Worm (Caenorhabditis elegans) whole organism, young adult: Measurements from ENCODE around the gene ugt-60.

ENCODE experiments used
- B0261.1 ChIP-seq: sonication (generic microtip); optimal IDR thresholded peaks from 2 replicates; lab custom pipeline; 2016; ENCODE audit warnings: mild to moderate bottlenecking, missing genetic modification characterization, moderate library complexity, missing compliant biosample characterization
- B0336.3 ChIP-seq: fragments of 200-800 bp; sonication (Bioruptor generic); IDR thresholded peaks from 2 replicates; pipeline ENCODE4 v1.3.6; 2022; ENCODE audit warnings: missing genetic modification characterization, missing compliant biosample characterization
- F22D6.2 ChIP-seq: sonication (generic microtip); optimal IDR thresholded peaks from 2 replicates; lab custom pipeline; 2016; ENCODE audit warnings: mild to moderate bottlenecking, missing genetic modification characterization, missing compliant biosample characterization
- F23B12.7 ChIP-seq: sonication (generic microtip); optimal IDR thresholded peaks from 2 replicates; lab custom pipeline; 2017; ENCODE audit warnings: missing genetic modification characterization, mild to moderate bottlenecking, missing compliant biosample characterization, antibody characterized with exemption, moderate library complexity; ENCODE audit not compliant: insufficient read depth
- F33H1.4 ChIP-seq: fragments of 200-800 bp; sonication (Bioruptor generic); IDR thresholded peaks from 2 replicates; pipeline ENCODE4 v1.3.6; 2022; ENCODE audit warnings: missing genetic modification reagents, missing genetic modification characterization, missing compliant biosample characterization
- F57A8.1 ChIP-seq: fragments of 200-800 bp; sonication (Bioruptor generic); optimal IDR thresholded peaks from 2 replicates; lab custom pipeline; 2018; ENCODE audit warnings: mild to moderate bottlenecking, missing genetic modification characterization, moderate library complexity, missing compliant biosample characterization
- F57C9.4 ChIP-seq: sonication (generic microtip); optimal IDR thresholded peaks from 2 replicates; lab custom pipeline; 2017; ENCODE audit warnings: mild to moderate bottlenecking, missing genetic modification characterization, missing compliant biosample characterization
- K11D2.4 ChIP-seq: fragments of 200-800 bp; sonication (Bioruptor generic); IDR thresholded peaks from 2 replicates; pipeline ENCODE4 v1.3.6; 2022; ENCODE audit warnings: missing genetic modification reagents, missing genetic modification characterization, missing compliant biosample characterization
- T07F8.4 ChIP-seq: sonication (generic microtip); optimal IDR thresholded peaks from 2 replicates; lab custom pipeline; 2016; ENCODE audit warnings: mild to moderate bottlenecking, missing genetic modification characterization, moderate library complexity, missing compliant biosample characterization
- Y53F4B.3 ChIP-seq: fragments of 200-800 bp; sonication (Bioruptor generic); IDR thresholded peaks from 2 replicates; pipeline ENCODE4 v1.3.6; 2022; ENCODE audit warnings: missing genetic modification reagents, missing genetic modification characterization, missing compliant biosample characterization
- Y79H2A.3 ChIP-seq: fragments of 200-800 bp; sonication (Bioruptor generic); conservative IDR thresholded peaks from 2 replicates; pipeline ENCODE4 v1.3.6; 2022; ENCODE audit warnings: missing genetic modification reagents, missing genetic modification characterization, missing compliant biosample characterization
- Y95B8A.8 ChIP-seq: fragments of 200-800 bp; sonication (Bioruptor generic); IDR thresholded peaks from 2 replicates; pipeline ENCODE4 v1.3.6; 2022; ENCODE audit warnings: missing genetic modification reagents, missing genetic modification characterization, missing compliant biosample characterization
- ZK185.1 ChIP-seq: sonication (generic microtip); optimal IDR thresholded peaks from 2 replicates; lab custom pipeline; 2016; ENCODE audit warnings: mild to moderate bottlenecking, missing genetic modification characterization, missing compliant biosample characterization; ENCODE audit not compliant: poor library complexity, severe bottlenecking
- ama-1 ChIP-seq, 3 experiments: fragments of 150-350 bp in 1 of 3; sonication (generic microtip) in 2 of 3; optimal IDR thresholded peaks; 2 replicates each; lab custom pipeline; 2014 to 2018; ENCODE audit warnings: missing biosample characterization in 2 of 3, missing genetic modification characterization in 2 of 3, missing genetic modification reagents in 2 of 3
- attf-5 ChIP-seq: fragments of 200-800 bp; sonication (Bioruptor generic); optimal IDR thresholded peaks from 2 replicates; lab custom pipeline; 2018; ENCODE audit warnings: mild to moderate bottlenecking, missing genetic modification characterization, missing compliant biosample characterization
- cebp-1 ChIP-seq, 2 experiments: fragments of 200-800 bp in 1 of 2; sonication (Bioruptor generic) in 1 of 2; sonication (generic microtip) in 1 of 2; IDR thresholded peaks in 1 of 2; optimal IDR thresholded peaks in 1 of 2; 2 replicates each; pipeline versions ENCODE4 v1.3.6 to Lab custom; 2017 to 2022; ENCODE audit warnings: missing compliant biosample characterization in 2 of 2, missing genetic modification characterization in 2 of 2, mild to moderate bottlenecking in 1 of 2, missing genetic modification reagents in 1 of 2, moderate library complexity in 1 of 2
- ceh-100 ChIP-seq: fragments of 200-800 bp; sonication (Bioruptor generic); IDR thresholded peaks from 2 replicates; pipeline ENCODE4 v1.3.6; 2022; ENCODE audit warnings: missing genetic modification reagents, missing genetic modification characterization, missing compliant biosample characterization
- die-1 ChIP-seq: sonication (generic microtip); optimal IDR thresholded peaks from 2 replicates; lab custom pipeline; 2016; ENCODE audit warnings: missing genotype, mild to moderate bottlenecking, missing genetic modification characterization, missing compliant biosample characterization
- egl-18 ChIP-seq: fragments of 200-800 bp; sonication (Bioruptor generic); IDR thresholded peaks from 2 replicates; pipeline ENCODE4 v1.3.6; 2022; ENCODE audit warnings: missing genetic modification reagents, missing genetic modification characterization, missing compliant biosample characterization
- egl-44 ChIP-seq: fragments of 200-800 bp; sonication (Bioruptor generic); IDR thresholded peaks from 2 replicates; pipeline ENCODE4 v1.3.6; 2022; ENCODE audit warnings: missing genetic modification reagents, missing genetic modification characterization, missing compliant biosample characterization
- egrh-3 ChIP-seq: fragments of 200-800 bp; sonication (Bioruptor generic); IDR thresholded peaks from 2 replicates; pipeline ENCODE4 v1.3.6; 2022; ENCODE audit warnings: missing genetic modification reagents, missing genetic modification characterization, missing compliant biosample characterization
- gei-17 ChIP-seq: fragments of 200-800 bp; sonication (Bioruptor generic); optimal IDR thresholded peaks from 2 replicates; lab custom pipeline; 2018; ENCODE audit warnings: mild to moderate bottlenecking, missing genetic modification characterization, missing compliant biosample characterization
- him-1 ChIP-seq: sonication (generic microtip); optimal IDR thresholded peaks from 2 replicates; lab custom pipeline; 2016; ENCODE audit warnings: missing genotype, missing genetic modification reagents, missing genetic modification characterization, missing compliant biosample characterization
- hlh-26 ChIP-seq: fragments of 200-800 bp; sonication (Bioruptor generic); conservative IDR thresholded peaks from 2 replicates; pipeline ENCODE4 v1.3.6; 2022; ENCODE audit warnings: missing genetic modification reagents, missing genetic modification characterization, missing compliant biosample characterization
- hrde-1 ChIP-seq: sonication (generic microtip); optimal IDR thresholded peaks from 2 replicates; lab custom pipeline; 2016; ENCODE audit warnings: missing genetic modification characterization, mild to moderate bottlenecking, missing compliant biosample characterization, moderate library complexity, missing genotype, missing genetic modification reagents, borderline replicate concordance
- hsf-1 ChIP-seq: fragments of 200-800 bp; sonication (Bioruptor generic); IDR thresholded peaks from 2 replicates; pipeline ENCODE4 v1.3.6; 2022; ENCODE audit warnings: missing genetic modification reagents, missing genetic modification characterization, missing compliant biosample characterization
- lin-26 ChIP-seq: fragments of 200-800 bp; sonication (Bioruptor generic); IDR thresholded peaks from 2 replicates; pipeline ENCODE4 v1.3.6; 2022; ENCODE audit warnings: missing genetic modification reagents, missing genetic modification characterization, missing compliant biosample characterization
- lin-35 ChIP-seq, 3 experiments: fragments of 150-350 bp in 2 of 3; sonication (generic microtip) in 1 of 3; optimal IDR thresholded peaks; 2 replicates each; lab custom pipeline; 2014 to 2018; ENCODE audit warnings: missing biosample characterization in 3 of 3, missing genetic modification characterization in 3 of 3, missing genetic modification reagents in 3 of 3
- lin-54 ChIP-seq: fragments of 200-800 bp; sonication (Bioruptor generic); optimal IDR thresholded peaks from 2 replicates; lab custom pipeline; 2018; ENCODE audit warnings: mild to moderate bottlenecking, missing genetic modification characterization, missing compliant biosample characterization
- lir-1 ChIP-seq: fragments of 200-800 bp; sonication (Bioruptor generic); conservative IDR thresholded peaks from 2 replicates; pipeline ENCODE4 v1.3.6; 2022; ENCODE audit warnings: missing genetic modification reagents, missing genetic modification characterization, missing compliant biosample characterization
- mcd-1 ChIP-seq: fragments of 200-800 bp; sonication (Bioruptor generic); IDR thresholded peaks from 2 replicates; pipeline ENCODE4 v1.3.6; 2022; ENCODE audit warnings: missing genetic modification reagents, missing genetic modification characterization, missing compliant biosample characterization
- mel-28 ChIP-seq: sonication (generic microtip); optimal IDR thresholded peaks from 2 replicates; lab custom pipeline; 2016; ENCODE audit warnings: borderline replicate concordance, mild to moderate bottlenecking, missing genetic modification characterization, missing compliant biosample characterization
- mes-4 ChIP-seq: sonication (generic microtip); optimal IDR thresholded peaks from 2 replicates; lab custom pipeline; 2016; ENCODE audit warnings: missing genotype, missing genetic modification characterization, missing compliant biosample characterization
- mxl-1 ChIP-seq: sonication (generic microtip); optimal IDR thresholded peaks from 2 replicates; lab custom pipeline; 2016; ENCODE audit warnings: missing genetic modification characterization, missing compliant biosample characterization
- nhr-179 ChIP-seq: sonication (generic microtip); optimal IDR thresholded peaks from 2 replicates; lab custom pipeline; 2016; ENCODE audit warnings: mild to moderate bottlenecking, missing genetic modification characterization, missing compliant biosample characterization
- pbrm-1 ChIP-seq: fragments of 200-800 bp; sonication (Bioruptor generic); IDR thresholded peaks from 2 replicates; pipeline ENCODE4 v1.3.6; 2022; ENCODE audit warnings: missing genetic modification reagents, missing genetic modification characterization, missing compliant biosample characterization
- rcor-1 ChIP-seq: fragments of 200-800 bp; sonication (Bioruptor generic); IDR thresholded peaks from 2 replicates; pipeline ENCODE4 v1.3.6; 2022; ENCODE audit warnings: missing genetic modification reagents, missing genetic modification characterization, missing compliant biosample characterization
- snpc-4 ChIP-seq, 5 experiments: fragments of 150-350 bp in 1 of 5; sonication (generic microtip) in 4 of 5; optimal IDR thresholded peaks; 2 replicates each; lab custom pipeline; 2014 to 2018; ENCODE audit warnings: missing genetic modification characterization in 5 of 5, missing biosample characterization in 3 of 5, antibody characterized with exemption in 2 of 5, mild to moderate bottlenecking in 2 of 5, missing compliant biosample characterization in 2 of 5, missing genotype in 2 of 5, moderate library complexity in 2 of 5, missing genetic modification reagents in 1 of 5
- tbp1 ChIP-seq: fragments of 200-800 bp; sonication (Bioruptor generic); optimal IDR thresholded peaks from 2 replicates; lab custom pipeline; 2018; ENCODE audit warnings: mild to moderate bottlenecking, missing genetic modification characterization, missing compliant biosample characterization
- tbx-9 ChIP-seq: sonication (generic microtip); optimal IDR thresholded peaks from 2 replicates; lab custom pipeline; 2016; ENCODE audit warnings: borderline replicate concordance, missing genetic modification characterization, inconsistent platforms, missing compliant biosample characterization
- xnd-1 ChIP-seq: sonication (generic microtip); optimal IDR thresholded peaks from 2 replicates; lab custom pipeline; 2016; ENCODE audit warnings: missing genotype, missing genetic modification reagents, missing genetic modification characterization, missing compliant biosample characterization
- zfh-2 ChIP-seq: fragments of 200-800 bp; sonication (Bioruptor generic); conservative IDR thresholded peaks from 2 replicates; pipeline ENCODE4 v1.3.6; 2022; ENCODE audit warnings: missing genetic modification reagents, missing genetic modification characterization, missing compliant biosample characterization
- zim-3 ChIP-seq: sonication (generic microtip); optimal IDR thresholded peaks from 2 replicates; lab custom pipeline; 2017; ENCODE audit warnings: mild to moderate bottlenecking, missing genetic modification characterization, moderate library complexity, missing compliant biosample characterization
- ztf-28 ChIP-seq: fragments of 200-800 bp; sonication (Bioruptor generic); IDR thresholded peaks from 2 replicates; pipeline ENCODE4 v1.3.6; 2022; ENCODE audit warnings: missing genetic modification reagents, missing genetic modification characterization, missing compliant biosample characterization

The ugt-60 gene

DNA sequence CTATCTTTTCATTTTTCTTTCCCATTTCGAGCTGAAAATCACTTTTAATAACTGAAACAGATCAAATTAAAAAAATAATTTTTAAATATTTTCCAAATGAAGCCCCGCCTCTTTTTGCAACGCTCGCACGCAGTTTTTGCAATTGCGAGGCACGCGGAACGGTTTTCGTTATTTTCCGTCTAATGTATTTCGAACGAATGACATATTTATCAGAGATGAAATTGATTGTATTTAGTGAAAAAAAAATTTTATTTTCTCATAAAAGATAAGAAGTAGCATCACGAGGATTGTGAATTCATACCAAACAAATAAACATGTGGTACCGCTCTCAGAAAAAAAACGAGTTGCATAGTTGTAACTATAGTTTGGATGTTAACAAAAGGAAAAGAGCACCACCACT, 49.0 kb downstream of the ugt-60 start, which contains the start of gene rpac-19 (continued):
- TF ChIP-seq die-1 (peak; percentile 28), B0336.3 (GFP tag; lab: Robert Waterston, UW) (peak; percentile 76), mel-28 (peak; percentile 30), F57A8.1 (no peak), F22D6.2 (tag; lab: Kevin White, UChicago) (peak; percentile 38), egrh-3 (GFP tag; lab: Robert Waterston, UW) (no peak), egl-18 (no peak), gei-17 (GFP tag; lab: Kevin White, UChicago) (peak; percentile 37), xnd-1 (tag; lab: Kevin White, UChicago) (peak; percentile 58), tbx-9 (tag; lab: Kevin White, UChicago) (no peak), snpc-4 (GFP tag; optimal IDR thresholded peaks at IDR 0.05; lab: Kevin White, UChicago) (no peak), snpc-4 (tag; optimal IDR thresholded peaks at IDR 0.05; lab: Kevin White, UChicago) (peak in 3 of 4 experiments; percentile 55 to 76 (median 58)), lir-1 (GFP tag; lab: Robert Waterston, UW) (no peak), F33H1.4 (GFP tag; lab: Robert Waterston, UW) (peak; percentile 66), ama-1 (optimal IDR thresholded peaks at IDR 0.05; lab: Kevin White, UChicago) (peak; percentile 74), ama-1 (GFP tag; optimal IDR thresholded peaks at IDR 0.05; lab: Kevin White, UChicago) (peak in 1 of 2 experiments; percentile 77), ztf-28 (GFP tag; lab: Robert Waterston, UW) (no peak), zfh-2 (GFP tag; lab: Robert Waterston, UW) (no peak), zim-3 (tag; lab: Kevin White, UChicago) (peak; percentile 42), egl-44 (GFP tag; lab: Robert Waterston, UW) (peak; percentile 83), hrde-1 (tag; lab: Kevin White, UChicago) (peak; percentile 79), attf-5 (peak; percentile 79), nhr-179 (no peak), B0261.1 (tag; lab: Kevin White, UChicago) (no peak), lin-54 (GFP tag; lab: Kevin White, UChicago) (peak; percentile 80), rcor-1 (peak; percentile 53; the same call in 1 of the 2 replicates), F23B12.7 (tag; lab: Kevin White, UChicago) (peak; percentile 53), tbp1 (peak; percentile 65), Y53F4B.3 (GFP tag; lab: Robert Waterston, UW) (no peak), mxl-1 (tag; lab: Kevin White, UChicago) (peak; percentile 31), hlh-26 (GFP tag; lab: Robert Waterston, UW) (no peak), F57C9.4 (tag; lab: Kevin White, UChicago) (peak; percentile 2), Y79H2A.3 (GFP tag; lab: Robert Waterston, UW) (no peak; the same call in 1 of the 2 replicates), T07F8.4 (tag; lab: Kevin White, UChicago) (peak; percentile 30), mes-4 (peak; percentile 53)

DNA sequence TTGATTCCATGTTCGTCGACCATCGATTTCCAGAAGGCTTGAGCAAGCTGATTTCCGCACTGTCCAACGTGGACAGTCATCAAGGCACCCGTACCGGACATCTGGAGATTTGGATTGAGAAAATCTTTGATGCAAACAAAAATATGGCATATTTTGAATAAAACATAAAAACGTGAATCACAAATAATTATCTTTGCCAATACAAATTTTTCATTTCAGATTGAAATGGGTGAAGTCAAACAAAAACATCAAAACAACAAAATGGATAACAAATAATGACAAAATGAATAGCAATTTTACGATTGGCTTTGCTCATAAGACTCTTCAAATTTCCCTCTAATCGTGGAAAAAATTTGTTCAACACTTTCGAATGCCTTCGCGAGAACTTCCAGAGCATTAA, 49.8 kb downstream of the ugt-60 start, which contains the start of gene tbg-1:
tbg-1 (minus strand) TSS at position 101 of the 400 bp plus-strand sequence.
- TF ChIP-seq ceh-100 (GFP tag; lab: Robert Waterston, UW), result no peak

DNA sequence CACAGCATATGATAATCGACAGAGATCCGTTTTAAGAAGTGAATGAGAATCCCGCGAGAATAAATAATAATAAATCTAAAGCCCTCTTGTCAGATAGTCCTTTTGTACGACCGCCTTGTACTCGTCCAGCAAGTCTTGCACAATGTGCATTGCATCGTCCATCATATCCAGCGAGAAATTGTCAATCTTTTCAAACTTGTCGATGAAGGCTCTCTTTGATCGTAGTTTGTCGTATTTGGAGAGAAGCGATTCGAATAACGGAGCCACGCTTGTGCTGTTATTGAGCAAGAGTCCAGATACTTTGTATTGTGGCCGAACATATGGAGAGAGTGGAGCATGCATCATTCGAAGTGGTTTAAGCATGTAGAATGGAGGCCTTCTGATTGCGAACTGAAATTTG, 52.2 kb downstream of the ugt-60 start:
- 0 out of 2 replicates have a peak, but pooled peaks have one; percentile 21 for TF ChIP-seq pbrm-1 (GFP tag; lab: Robert Waterston, UW)
- TF ChIP-seq mcd-1 (GFP tag; lab: Robert Waterston, UW), result peak; percentile 36; the same call in 1 of the 2 replicates
- peak; percentile 5; the same call in 1 of the 2 replicates for TF ChIP-seq hsf-1 (GFP tag; lab: Robert Waterston, UW)
- peak; percentile 57 for TF ChIP-seq ZK185.1 (tag; lab: Kevin White, UChicago)
- peak; percentile 50 for TF ChIP-seq zim-3 (tag; lab: Kevin White, UChicago)
- peak; percentile 6; the same call in 1 of the 2 replicates for TF ChIP-seq lin-26 (GFP tag; lab: Robert Waterston, UW)
- TF ChIP-seq B0336.3 (GFP tag; lab: Robert Waterston, UW), result peak; percentile 32; the same call in 1 of the 2 replicates
- TF ChIP-seq lin-35 (GFP tag; optimal IDR thresholded peaks at IDR 0.05; lab: Kevin White, UChicago), result peak in 1 of 3 experiments; percentile 5
- no peak for TF ChIP-seq cebp-1 (GFP tag; IDR thresholded peaks at IDR 0.05; lab: Robert Waterston, UW)
- peak; percentile 46 for TF ChIP-seq cebp-1 (tag; optimal IDR thresholded peaks at IDR 0.05; lab: Kevin White, UChicago)
- TF ChIP-seq Y95B8A.8 (GFP tag; lab: Robert Waterston, UW), result no peak
- TF ChIP-seq him-1 (tag; lab: Kevin White, UChicago), result no peak
- TF ChIP-seq K11D2.4 (GFP tag; lab: Robert Waterston, UW), result 0 out of 2 replicates have a peak, but pooled peaks have one; percentile 15
- peak; percentile 29 for TF ChIP-seq attf-5
